Fruit fly (Drosophila melanogaster): ENCODE data around the gene vari.
A peak's percentile ranks its signal among the peaks of the same experiment; 100 is the strongest.

The vari gene

DNA sequence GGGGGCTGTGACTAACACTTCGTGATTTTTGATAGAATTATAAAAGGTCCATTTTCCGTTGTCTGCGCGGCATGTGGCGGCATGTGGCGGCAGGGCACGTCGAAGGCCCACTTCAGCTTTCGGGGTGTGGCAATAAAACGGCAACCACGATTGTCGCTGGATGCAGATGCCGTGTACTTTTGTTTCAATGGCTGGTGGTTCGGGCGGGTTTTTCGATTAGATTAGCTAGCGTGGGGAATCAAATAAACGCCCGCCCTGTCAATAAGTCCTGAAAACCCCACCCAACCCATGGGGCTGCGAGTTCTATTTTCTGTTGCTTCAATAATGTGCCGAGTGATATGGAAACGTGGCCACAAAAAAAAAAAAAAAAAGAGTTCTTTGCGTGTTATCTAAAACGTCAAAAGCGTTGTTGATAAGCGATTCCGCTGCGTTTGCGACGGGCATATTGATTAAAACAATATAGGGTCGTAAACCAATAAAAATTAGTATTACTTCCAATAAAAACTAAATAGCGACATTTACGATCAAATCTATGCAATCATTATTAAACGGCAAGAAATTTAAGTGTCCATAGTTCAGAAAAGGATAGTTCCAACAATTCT is 23.3 kb downstream of the vari start:
- TF ChIP-seq CG34406 (GFP tag; optimal IDR thresholded peaks at IDR 0.05) (no peak), fd59A (GFP tag; optimal IDR thresholded peaks at IDR 0.05) (no peak), Met (GFP tag; optimal IDR thresholded peaks at IDR 0.05) (no peak), fkh (GFP tag; optimal IDR thresholded peaks at IDR 0.05) (peak; percentile 2), CG6276 (GFP tag; optimal IDR thresholded peaks at IDR 0.05) (no peak)

DNA sequence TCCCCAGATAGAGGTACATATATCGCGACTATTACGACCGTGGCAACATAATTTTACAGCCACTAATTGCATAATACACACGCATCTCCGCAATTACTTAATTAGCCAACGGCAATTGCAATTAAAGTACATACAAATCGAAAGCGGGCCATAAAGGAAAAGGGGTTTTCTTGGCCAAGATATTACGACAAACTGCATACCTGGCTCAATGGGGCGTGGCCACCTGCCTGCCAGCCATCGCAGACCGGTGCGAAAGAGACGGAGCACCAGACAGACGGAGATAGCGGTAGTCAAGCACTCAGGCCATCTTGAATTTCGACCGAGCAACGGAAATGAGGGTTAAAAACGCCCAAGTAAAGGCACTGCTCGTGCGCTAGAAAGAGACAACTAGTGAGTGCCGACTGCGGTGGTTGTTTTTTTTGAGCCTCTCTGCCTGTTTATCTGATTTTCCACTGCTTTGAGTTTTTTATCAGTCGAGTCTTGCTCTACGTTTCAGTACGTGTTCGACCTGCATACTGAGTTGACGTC is 26.5 kb downstream of the vari start, which contains the start of gene cad:
cad (plus strand) TSS at position 490 of the 528 bp plus-strand sequence.
- TF ChIP-seq CG8319 (GFP tag; optimal IDR thresholded peaks at IDR 0.05), result peak; percentile 39
- peak; percentile 46 for TF ChIP-seq CG6854 (GFP tag; optimal IDR thresholded peaks at IDR 0.05)
- TF ChIP-seq CG7368 (GFP tag; optimal IDR thresholded peaks at IDR 0.05), result peak; percentile 70
- TF ChIP-seq CG3032 (tag; optimal IDR thresholded peaks at IDR 0.05), result no peak
- TF ChIP-seq CG10631 (GFP tag; optimal IDR thresholded peaks at IDR 0.05), result no peak
- peak; percentile 75 for TF ChIP-seq vri (GFP tag; optimal IDR thresholded peaks at IDR 0.05)
- TF ChIP-seq CG32006 (GFP tag; optimal IDR thresholded peaks at IDR 0.05), result no peak
- TF ChIP-seq Ets21C (GFP tag; optimal IDR thresholded peaks at IDR 0.05), result no peak
- TF ChIP-seq pdm3 (GFP tag; optimal IDR thresholded peaks at IDR 0.05), result peak; percentile 22
- no peak for TF ChIP-seq fd85E (GFP tag; optimal IDR thresholded peaks at IDR 0.05)
- peak; percentile 41 for TF ChIP-seq CG6792 (GFP tag; optimal IDR thresholded peaks at IDR 0.05)
- no peak for TF ChIP-seq dsx (GFP tag; optimal IDR thresholded peaks at IDR 0.05; ENCODE audit: poor library complexity, severe bottlenecking)
- peak; percentile 52 for TF ChIP-seq fkh (GFP tag; optimal IDR thresholded peaks at IDR 0.05)
- TF ChIP-seq eg (GFP tag; IDR thresholded peaks at IDR 0.05), result peak; percentile 57; the same call in 1 of the 3 replicates
- no peak for TF ChIP-seq CG6808 (GFP tag; optimal IDR thresholded peaks at IDR 0.05)
- TF ChIP-seq CG3919 (GFP tag; optimal IDR thresholded peaks at IDR 0.05), result peak; percentile 72
- TF ChIP-seq CG6163 (GFP tag; IDR thresholded peaks at IDR 0.05), result peak; percentile 86
- peak; percentile 11 for TF ChIP-seq Blimp-1 (GFP tag; optimal IDR thresholded peaks at IDR 0.05)
- TF ChIP-seq Met (GFP tag; optimal IDR thresholded peaks at IDR 0.05), result peak; percentile 55
- TF ChIP-seq Sox15 (GFP tag; optimal IDR thresholded peaks at IDR 0.05), result no peak
- TF ChIP-seq CG11294 (GFP tag; IDR thresholded peaks at IDR 0.05), result no peak
- peak; percentile 51 for TF ChIP-seq CG9139 (GFP tag; optimal IDR thresholded peaks at IDR 0.05)
- no peak for TF ChIP-seq Ets96B (tag; optimal IDR thresholded peaks at IDR 0.05)
- TF ChIP-seq svp (GFP tag), result no peak
- peak; percentile 28 for TF ChIP-seq Sox102F (GFP tag; optimal IDR thresholded peaks at IDR 0.05)
- peak; percentile 44; the same call in 1 of the 3 replicates for TF ChIP-seq CG8119 (GFP tag; IDR thresholded peaks at IDR 0.05)
- no peak for TF ChIP-seq CG4318 (GFP tag; optimal IDR thresholded peaks at IDR 0.05)
- TF ChIP-seq Gug (GFP tag; IDR thresholded peaks at IDR 0.05), result no peak; the same call in 1 of the 2 replicates
- peak in 1 of 2 experiments; percentile 16 for TF ChIP-seq salr (GFP tag; optimal IDR thresholded peaks at IDR 0.05)
- peak; percentile 0 for TF ChIP-seq spab (GFP tag; optimal IDR thresholded peaks at IDR 0.05)
- peak; percentile 18 for TF ChIP-seq CG1621 (tag; optimal IDR thresholded peaks at IDR 0.05)
- peak; percentile 50 for TF ChIP-seq lz (GFP tag; optimal IDR thresholded peaks at IDR 0.05)
- peak in 1 of 2 experiments; percentile 64 for TF ChIP-seq ss (GFP tag; optimal IDR thresholded peaks at IDR 0.05)
- peak; percentile 66 for TF ChIP-seq CG34406 (GFP tag; optimal IDR thresholded peaks at IDR 0.05)
- TF ChIP-seq CG6276 (GFP tag; optimal IDR thresholded peaks at IDR 0.05), result no peak
- TF ChIP-seq Hr39 (GFP tag; optimal IDR thresholded peaks at IDR 0.05), result no peak
- peak; percentile 25 for TF ChIP-seq net (GFP tag; optimal IDR thresholded peaks at IDR 0.05)
- no peak for TF ChIP-seq CG11902 (GFP tag; optimal IDR thresholded peaks at IDR 0.05)
- TF ChIP-seq Smox (GFP tag; optimal IDR thresholded peaks at IDR 0.05), result no peak
- TF ChIP-seq Eip75B (GFP tag; optimal IDR thresholded peaks at IDR 0.05), result no peak
- peak; percentile 23 for TF ChIP-seq CG16779 (tag; optimal IDR thresholded peaks at IDR 0.05)
- TF ChIP-seq Hr38 (GFP tag; optimal IDR thresholded peaks at IDR 0.05), result no peak
- peak; percentile 66 for TF ChIP-seq esn (GFP tag; optimal IDR thresholded peaks at IDR 0.05)
- TF ChIP-seq acj6 (GFP tag; optimal IDR thresholded peaks at IDR 0.05), result peak; percentile 42
- peak; percentile 14 for TF ChIP-seq CG31627 (GFP tag; optimal IDR thresholded peaks at IDR 0.05)
- no peak for TF ChIP-seq Hr4 (GFP tag; optimal IDR thresholded peaks at IDR 0.05)
- TF ChIP-seq cyc (GFP tag; optimal IDR thresholded peaks at IDR 0.05), result peak; percentile 37
